Worm (Caenorhabditis elegans): ENCODE data around the gene gcy-22.

The gcy-22 gene

DNA sequence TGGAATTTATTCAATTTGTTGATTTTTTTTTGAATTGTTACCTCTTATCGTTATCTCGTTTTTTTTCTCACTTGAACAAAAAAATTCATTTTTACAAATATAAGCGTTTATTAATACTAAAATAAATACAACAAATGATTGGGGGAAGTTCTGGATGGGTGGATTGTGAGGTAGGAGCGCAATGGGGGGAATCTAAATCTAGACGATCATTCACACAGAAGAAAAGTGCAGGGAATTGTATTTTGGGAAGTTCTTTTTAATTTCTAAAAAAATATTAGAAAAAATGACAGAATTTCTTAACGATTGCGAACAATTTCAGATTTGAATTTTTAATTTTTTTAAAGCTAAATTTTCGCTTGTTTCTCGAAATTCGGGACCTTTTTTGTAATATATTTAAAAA, 16.6 kb upstream of the gcy-22 start (continued):
- TF ChIP-seq F57A8.1 (GFP tag; optimal IDR thresholded peaks at IDR 0.05) (no peak), lin-26 (GFP tag; IDR thresholded peaks at IDR 0.05) (0 out of 2 replicates have a peak, but pooled peaks have one; percentile 12), ztf-6 (GFP tag; IDR thresholded peaks at IDR 0.05) (no peak), ztf-26 (tag; optimal IDR thresholded peaks at IDR 0.05) (no peak), ama-1 (optimal IDR thresholded peaks at IDR 0.05) (no peak), ama-1 (GFP tag; optimal IDR thresholded peaks at IDR 0.05) (peak in 1 of 2 experiments; percentile 47), ekl-4 (GFP tag; IDR thresholded peaks at IDR 0.05) (0 out of 2 replicates have a peak, but pooled peaks have one; percentile 27)

DNA sequence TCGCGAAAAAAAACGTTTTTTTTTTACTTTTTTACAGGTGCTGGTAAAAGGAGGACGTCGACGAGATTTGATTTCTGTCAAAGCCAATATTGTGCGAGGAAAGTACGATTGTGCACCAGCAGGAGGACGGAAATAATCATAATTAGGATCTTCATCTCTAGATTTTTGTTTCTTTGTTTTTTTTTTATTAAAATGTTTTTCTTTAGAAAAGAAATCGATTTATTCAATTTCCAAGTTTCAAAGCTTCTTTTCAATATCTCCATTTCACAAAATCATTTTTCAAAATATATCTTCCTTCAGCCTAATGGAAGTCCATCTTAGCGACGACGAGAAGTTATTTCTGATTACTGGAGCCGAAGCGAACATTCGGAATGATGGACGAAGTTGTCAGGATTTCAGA, 13.7 kb upstream of the gcy-22 start, which contains the start of gene exos-7:
Gene exos-7, plus strand, starts transcription at position 301 of the 400 bp plus-strand sequence.
- no peak for TF ChIP-seq ama-1 (optimal IDR thresholded peaks at IDR 0.05)
- TF ChIP-seq ama-1 (GFP tag; optimal IDR thresholded peaks at IDR 0.05) = no peak
- no peak for TF ChIP-seq rcor-1 (GFP tag; IDR thresholded peaks at IDR 0.05)
- no peak for TF ChIP-seq nfyb-1 (GFP tag; IDR thresholded peaks at IDR 0.05)
- TF ChIP-seq pbrm-1 (GFP tag; IDR thresholded peaks at IDR 0.05) = no peak
- TF ChIP-seq bed-2 (GFP tag; IDR thresholded peaks at IDR 0.05) = no peak

DNA sequence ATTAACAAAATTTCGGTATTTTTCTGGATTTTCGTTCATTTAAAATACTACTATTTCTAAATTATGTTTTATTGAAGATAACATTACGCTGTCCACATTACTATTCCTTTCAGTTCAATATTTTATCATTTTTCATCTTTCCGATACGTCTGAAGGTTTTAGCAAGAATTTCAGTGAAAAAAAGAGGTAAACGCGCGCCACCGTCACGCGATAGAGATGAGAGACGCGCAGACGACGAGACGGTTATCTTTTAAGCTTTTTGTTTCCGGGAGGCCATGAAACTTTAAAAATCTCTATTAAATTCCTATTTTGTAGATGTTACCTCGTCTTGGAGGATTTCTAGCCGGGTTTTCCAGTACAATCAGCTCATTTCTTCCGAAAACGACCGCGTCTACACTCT, 12.9 kb upstream of the gcy-22 start, which contains the start of gene mrps-12:
Gene mrps-12, plus strand, starts transcription at position 316 of the 400 bp plus-strand sequence.
- TF ChIP-seq D2030.7 (GFP tag; IDR thresholded peaks at IDR 0.05) (0 out of 2 replicates have a peak, but pooled peaks have one; percentile 15), sea-2 (GFP tag; IDR thresholded peaks at IDR 0.05) (peak; percentile 20; the same call in 1 of the 2 replicates), F37B4.10 (GFP tag; IDR thresholded peaks at IDR 0.05) (no peak), snpc-3.4 (tag; optimal IDR thresholded peaks at IDR 0.05) (peak; percentile 23), mcd-1 (GFP tag; IDR thresholded peaks at IDR 0.05) (peak; percentile 51), ztf-25 (GFP tag; IDR thresholded peaks at IDR 0.05) (0 out of 2 replicates have a peak, but pooled peaks have one; percentile 19), madf-6 (GFP tag; IDR thresholded peaks at IDR 0.05) (peak; percentile 31; the same call in 1 of the 2 replicates), unc-62 (GFP tag; optimal IDR thresholded peaks at IDR 0.05) (no peak), somi-1 (GFP tag; optimal IDR thresholded peaks at IDR 0.05) (no peak), dpff-1 (tag; optimal IDR thresholded peaks at IDR 0.05) (peak; percentile 20), hmg-1.2 (GFP tag; IDR thresholded peaks at IDR 0.05) (peak; percentile 90)

DNA sequence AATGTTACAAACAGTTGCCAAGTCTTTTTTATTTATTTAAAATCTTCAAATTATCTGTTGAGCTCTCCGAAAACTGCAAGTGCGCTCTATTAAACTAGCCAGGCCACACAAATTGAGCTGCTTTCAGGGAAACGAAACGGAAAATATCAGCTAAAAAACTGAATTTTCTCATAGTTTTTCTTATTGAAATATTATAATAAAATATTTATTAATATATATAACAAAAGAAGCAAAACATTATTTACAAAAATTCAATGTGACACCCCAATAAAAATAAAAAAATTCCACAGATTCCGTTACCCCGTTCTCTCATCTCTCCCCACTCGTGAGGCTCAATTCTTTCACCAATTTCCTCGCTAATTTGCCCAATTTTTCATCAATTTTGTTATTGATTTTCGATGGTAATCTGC, 7.7 kb upstream of the gcy-22 start:
- TF ChIP-seq ceh-100 (GFP tag; IDR thresholded peaks at IDR 0.05) (peak; percentile 84), mcd-1 (GFP tag; IDR thresholded peaks at IDR 0.05) (peak; percentile 51; the same call in 1 of the 2 replicates), F37B4.10 (GFP tag; IDR thresholded peaks at IDR 0.05) (no peak)

DNA sequence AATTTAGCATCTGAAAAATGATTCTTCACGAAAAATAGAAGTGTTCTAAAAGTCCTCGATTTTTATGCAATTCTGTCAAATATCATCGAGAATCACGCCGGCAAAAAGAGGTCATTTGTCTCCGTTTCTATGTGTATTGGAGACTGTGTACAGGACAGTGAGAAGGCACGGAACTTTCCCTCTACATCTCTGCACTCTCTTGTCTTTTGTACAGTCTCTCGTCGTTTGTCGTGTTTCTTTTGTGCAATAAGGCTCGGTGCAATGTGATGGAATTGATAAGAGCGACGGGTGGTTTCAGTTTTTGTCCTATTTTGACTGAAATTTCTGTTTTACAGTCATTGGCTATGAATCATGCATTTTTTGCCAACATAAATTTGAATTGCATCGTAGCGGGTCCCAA, 7.0 kb upstream of the gcy-22 start:
- TF ChIP-seq sdz-38 (tag; optimal IDR thresholded peaks at IDR 0.05) (no peak), hmg-1.2 (GFP tag; IDR thresholded peaks at IDR 0.05) (peak; percentile 84), somi-1 (GFP tag; optimal IDR thresholded peaks at IDR 0.05) (no peak), ets-4 (GFP tag; optimal IDR thresholded peaks at IDR 0.05) (peak; percentile 7), ZK185.1 (tag; optimal IDR thresholded peaks at IDR 0.05; ENCODE audit: poor library complexity, severe bottlenecking) (peak; percentile 17), dox-1 (GFP tag; IDR thresholded peaks at IDR 0.05) (peak; percentile 78), snpc-4 (GFP tag; optimal IDR thresholded peaks at IDR 0.05) (no peak), snpc-4 (tag; optimal IDR thresholded peaks at IDR 0.05) (peak in 1 of 4 experiments; percentile 13), pha-4 (tag; optimal IDR thresholded peaks at IDR 0.05) (peak; percentile 2), attf-5 (GFP tag; optimal IDR thresholded peaks at IDR 0.05) (peak; percentile 57), nhr-80 (tag; optimal IDR thresholded peaks at IDR 0.05) (peak; percentile 97), cebp-1 (GFP tag; IDR thresholded peaks at IDR 0.05) (no peak), cebp-1 (tag; optimal IDR thresholded peaks at IDR 0.05) (peak; percentile 46)

All from whole organism, young adult.